Worm (Caenorhabditis elegans) whole organism, early embryonic: Measurements from ENCODE around the gene nhr-4.

Experiments
- B0310.2 ChIP-seq: sonication (generic microtip); optimal IDR thresholded peaks from 2 replicates; lab custom pipeline; 2016; ENCODE audit warnings: mild to moderate bottlenecking, missing genetic modification characterization, missing compliant biosample characterization
- F13C5.2 ChIP-seq: sonication (generic microtip); optimal IDR thresholded peaks from 2 replicates; lab custom pipeline; 2017; ENCODE audit warnings: mild to moderate bottlenecking, missing genetic modification characterization, inconsistent platforms, missing compliant biosample characterization
- aly-1 ChIP-seq: sonication (generic microtip); optimal IDR thresholded peaks from 2 replicates; lab custom pipeline; 2016; ENCODE audit warnings: missing genetic modification characterization, missing compliant biosample characterization
- ama-1 ChIP-seq: fragments of 150-350 bp; optimal IDR thresholded peaks from 2 replicates; lab custom pipeline; 2014
- ceh-13 ChIP-seq: fragments of 200-800 bp; sonication (Bioruptor generic); optimal IDR thresholded peaks from 2 replicates; lab custom pipeline; 2018; ENCODE audit warnings: mild to moderate bottlenecking, missing genetic modification characterization, missing compliant biosample characterization
- ceh-36 ChIP-seq: sonication (generic microtip); optimal IDR thresholded peaks from 2 replicates; lab custom pipeline; 2016; ENCODE audit warnings: missing genetic modification characterization, inconsistent platforms, missing compliant biosample characterization
- ets-7 ChIP-seq: sonication (generic microtip); optimal IDR thresholded peaks from 2 replicates; lab custom pipeline; 2016; ENCODE audit warnings: missing genotype, missing genetic modification characterization, missing compliant biosample characterization
- flt-1 ChIP-seq: fragments of 200-800 bp; sonication (Bioruptor generic); IDR thresholded peaks from 2 replicates; pipeline ENCODE4 v1.3.6; 2022; ENCODE audit warnings: missing genetic modification characterization, missing compliant biosample characterization
- hmbx-1 ChIP-seq: sonication (generic microtip); optimal IDR thresholded peaks from 2 replicates; lab custom pipeline; 2016; ENCODE audit warnings: mild to moderate bottlenecking, missing genetic modification characterization, missing compliant biosample characterization
- hmg-4 ChIP-seq: fragments of 200-800 bp; sonication (Bioruptor generic); optimal IDR thresholded peaks from 2 replicates; lab custom pipeline; 2018; ENCODE audit warnings: mild to moderate bottlenecking, missing genetic modification characterization, missing compliant biosample characterization
- hnd-1 ChIP-seq: sonication (generic microtip); optimal IDR thresholded peaks from 2 replicates; lab custom pipeline; 2016; ENCODE audit warnings: missing genetic modification characterization, missing compliant biosample characterization
- pes-1 ChIP-seq: fragments of 200-800 bp; sonication (Bioruptor generic); IDR thresholded peaks from 2 replicates; pipeline ENCODE4 v1.3.6; 2022; ENCODE audit warnings: missing genetic modification reagents, missing genetic modification characterization, missing compliant biosample characterization
- scrt-1 ChIP-seq: fragments of 200-800 bp; sonication (Bioruptor generic); IDR thresholded peaks from 2 replicates; pipeline ENCODE4 v1.3.6; 2022; ENCODE audit warnings: missing genetic modification characterization, missing compliant biosample characterization
- sea-1 ChIP-seq: fragments of 200-800 bp; sonication (Bioruptor generic); conservative IDR thresholded peaks from 2 replicates; pipeline ENCODE4 v1.3.6; 2022; ENCODE audit warnings: missing genetic modification characterization, missing compliant biosample characterization
- tbx-11 ChIP-seq: fragments of 200-800 bp; sonication (Bioruptor generic); IDR thresholded peaks from 2 replicates; pipeline ENCODE4 v1.3.6; 2022; ENCODE audit warnings: missing genetic modification characterization, missing compliant biosample characterization
- tbx-37 ChIP-seq: fragments of 200-800 bp; sonication (Bioruptor generic); conservative IDR thresholded peaks from 2 replicates; pipeline ENCODE4 v1.3.6; 2022; ENCODE audit warnings: missing genetic modification reagents, missing genetic modification characterization, missing compliant biosample characterization
- tra-4 ChIP-seq: sonication (generic microtip); optimal IDR thresholded peaks from 2 replicates; lab custom pipeline; 2017; ENCODE audit warnings: missing genetic modification characterization, missing compliant biosample characterization

Gene nhr-4

ce11 chrIV:9867915-9868314 is 11.2 kb upstream of the nhr-4 start:
- no peak for TF ChIP-seq ceh-36 (tag; lab: Kevin White, UChicago)
- TF ChIP-seq aly-1 (tag; lab: Kevin White, UChicago), result no peak
- no peak for TF ChIP-seq flt-1 (GFP tag; lab: Robert Waterston, UW)
- TF ChIP-seq ets-7 (tag; lab: Kevin White, UChicago), result no peak
- no peak for TF ChIP-seq ceh-13
- no peak for TF ChIP-seq tbx-11 (GFP tag; lab: Robert Waterston, UW)

- TF ChIP-seq aly-1 (tag; lab: Kevin White, UChicago), result no peak
- no peak for TF ChIP-seq flt-1 (GFP tag; lab: Robert Waterston, UW)
- no peak for TF ChIP-seq pes-1
- TF ChIP-seq hmbx-1 (tag; lab: Kevin White, UChicago), result no peak
- TF ChIP-seq B0310.2 (tag; lab: Kevin White, UChicago), result no peak
- TF ChIP-seq tbx-37 (GFP tag; lab: Robert Waterston, UW), result no peak
- no peak for TF ChIP-seq hnd-1
- TF ChIP-seq ets-7 (tag; lab: Kevin White, UChicago), result no peak
- no peak for TF ChIP-seq tbx-11 (GFP tag; lab: Robert Waterston, UW)
- no peak for TF ChIP-seq F13C5.2 (tag; lab: Kevin White, UChicago)
- TF ChIP-seq sea-1 (GFP tag; lab: Robert Waterston, UW), result no peak
- TF ChIP-seq ceh-36 (tag; lab: Kevin White, UChicago), result no peak
- no peak for TF ChIP-seq tra-4 (tag; lab: Kevin White, UChicago)
- TF ChIP-seq ceh-13, result no peak
- TF ChIP-seq hmg-4 (GFP tag; lab: Kevin White, UChicago), result no peak
- no peak for TF ChIP-seq scrt-1 (GFP tag; lab: Robert Waterston, UW)
- no peak for TF ChIP-seq ama-1 (lab: Kevin White, UChicago)
These were observed 9.8 kb upstream of the nhr-4 start for ce11 chrIV:9869344-9869743.

- TF ChIP-seq pes-1 (no peak), ceh-13 (no peak), tbx-37 (GFP tag; lab: Robert Waterston, UW) (no peak), hnd-1 (no peak), sea-1 (GFP tag; lab: Robert Waterston, UW) (no peak), F13C5.2 (tag; lab: Kevin White, UChicago) (no peak), ama-1 (lab: Kevin White, UChicago) (no peak), tbx-11 (GFP tag; lab: Robert Waterston, UW) (no peak), ceh-36 (tag; lab: Kevin White, UChicago) (no peak), tra-4 (tag; lab: Kevin White, UChicago) (no peak), hmg-4 (GFP tag; lab: Kevin White, UChicago) (no peak), aly-1 (tag; lab: Kevin White, UChicago) (no peak), flt-1 (GFP tag; lab: Robert Waterston, UW) (no peak), scrt-1 (GFP tag; lab: Robert Waterston, UW) (no peak), hmbx-1 (tag; lab: Kevin White, UChicago) (no peak), B0310.2 (tag; lab: Kevin White, UChicago) (no peak)
These were observed 6.9 kb upstream of the nhr-4 start for ce11 chrIV:9872210-9872609.

- no peak for TF ChIP-seq pes-1
- TF ChIP-seq tbx-11 (GFP tag; lab: Robert Waterston, UW), result no peak
- no peak for TF ChIP-seq flt-1 (GFP tag; lab: Robert Waterston, UW)
- no peak for TF ChIP-seq tra-4 (tag; lab: Kevin White, UChicago)
- TF ChIP-seq hnd-1, result no peak
- TF ChIP-seq aly-1 (tag; lab: Kevin White, UChicago), result no peak
- TF ChIP-seq scrt-1 (GFP tag; lab: Robert Waterston, UW), result no peak
- TF ChIP-seq ets-7 (tag; lab: Kevin White, UChicago), result no peak
- TF ChIP-seq hmbx-1 (tag; lab: Kevin White, UChicago), result no peak
- TF ChIP-seq B0310.2 (tag; lab: Kevin White, UChicago), result no peak
- no peak for TF ChIP-seq ceh-36 (tag; lab: Kevin White, UChicago)
- TF ChIP-seq hmg-4 (GFP tag; lab: Kevin White, UChicago), result no peak
- no peak for TF ChIP-seq tbx-37 (GFP tag; lab: Robert Waterston, UW)
- no peak for TF ChIP-seq sea-1 (GFP tag; lab: Robert Waterston, UW)
- no peak for TF ChIP-seq F13C5.2 (tag; lab: Kevin White, UChicago)
- no peak for TF ChIP-seq ceh-13
These were observed 6.3 kb upstream of the nhr-4 start for ce11 chrIV:9872786-9873185.

ce11 chrIV:9873837-9874236 is 5.3 kb upstream of the nhr-4 start:
- TF ChIP-seq flt-1 (GFP tag; lab: Robert Waterston, UW) (no peak), pes-1 (no peak), tra-4 (tag; lab: Kevin White, UChicago) (no peak), ceh-36 (tag; lab: Kevin White, UChicago) (no peak), ets-7 (tag; lab: Kevin White, UChicago) (no peak), aly-1 (tag; lab: Kevin White, UChicago) (no peak), hmbx-1 (tag; lab: Kevin White, UChicago) (no peak), ama-1 (lab: Kevin White, UChicago) (no peak)

ce11 chrIV:9875646-9876045 is 3.5 kb upstream of the nhr-4 start:
- TF ChIP-seq tbx-37 (GFP tag; lab: Robert Waterston, UW) (no peak), aly-1 (tag; lab: Kevin White, UChicago) (no peak), ets-7 (tag; lab: Kevin White, UChicago) (no peak), ceh-36 (tag; lab: Kevin White, UChicago) (no peak), B0310.2 (tag; lab: Kevin White, UChicago) (no peak), pes-1 (no peak), F13C5.2 (tag; lab: Kevin White, UChicago) (no peak), ama-1 (lab: Kevin White, UChicago) (no peak), tbx-11 (GFP tag; lab: Robert Waterston, UW) (no peak), hmbx-1 (tag; lab: Kevin White, UChicago) (no peak), hnd-1 (no peak), hmg-4 (GFP tag; lab: Kevin White, UChicago) (no peak), ceh-13 (no peak), sea-1 (GFP tag; lab: Robert Waterston, UW) (no peak), tra-4 (tag; lab: Kevin White, UChicago) (no peak), flt-1 (GFP tag; lab: Robert Waterston, UW) (no peak)

ce11 chrIV:9884257-9884656 is 5.1 kb downstream of the nhr-4 start, which contains the start of the genes prp-18 and mccc-1:
TSS of gene prp-18 (minus strand) at chrIV:9884383.
TSS of gene mccc-1 (plus strand) at chrIV:9884570.
- TF ChIP-seq sea-1 (GFP tag; lab: Robert Waterston, UW) (no peak), ama-1 (lab: Kevin White, UChicago) (no peak), hmbx-1 (tag; lab: Kevin White, UChicago) (no peak), scrt-1 (GFP tag; lab: Robert Waterston, UW) (no peak), aly-1 (tag; lab: Kevin White, UChicago) (no peak), ets-7 (tag; lab: Kevin White, UChicago) (no peak), tbx-37 (GFP tag; lab: Robert Waterston, UW) (no peak), tra-4 (tag; lab: Kevin White, UChicago) (no peak), pes-1 (no peak), F13C5.2 (tag; lab: Kevin White, UChicago) (no peak), ceh-13 (no peak), ceh-36 (tag; lab: Kevin White, UChicago) (no peak), hmg-4 (GFP tag; lab: Kevin White, UChicago) (no peak), B0310.2 (tag; lab: Kevin White, UChicago) (no peak), flt-1 (GFP tag; lab: Robert Waterston, UW) (no peak), tbx-11 (GFP tag; lab: Robert Waterston, UW) (no peak), hnd-1 (no peak)
